Worm (Caenorhabditis elegans): ENCODE data around the gene fzr-1.

fzr-1 gene

ce11 chrII:9646928-9647838 is 2.9 kb upstream of the fzr-1 start, which contains the start of gene sqv-8:
Gene sqv-8 (plus strand): TSS chrII:9646978.
- TF ChIP-seq lsy-2 (tag; optimal IDR thresholded peaks at IDR 0.05) (no peak), tbx-8 (GFP tag; optimal IDR thresholded peaks at IDR 0.05) (no peak), nhr-2 (tag; optimal IDR thresholded peaks at IDR 0.05) (peak; percentile 66), mls-2 (tag; optimal IDR thresholded peaks at IDR 0.05) (no peak)

- no peak for TF ChIP-seq M03D4.4 (tag; optimal IDR thresholded peaks at IDR 0.05)
- no peak for TF ChIP-seq mab-5 (tag; optimal IDR thresholded peaks at IDR 0.05)
- TF ChIP-seq pha-4 (tag; optimal IDR thresholded peaks at IDR 0.05), result peak; percentile 41
- TF ChIP-seq tbx-8 (GFP tag; optimal IDR thresholded peaks at IDR 0.05), result peak; percentile 2
- TF ChIP-seq blmp-1 (tag; optimal IDR thresholded peaks at IDR 0.05), result peak; percentile 68
- TF ChIP-seq drap-1 (GFP tag; optimal IDR thresholded peaks at IDR 0.05), result peak; percentile 47
- peak; percentile 14 for TF ChIP-seq nhr-237 (tag; optimal IDR thresholded peaks at IDR 0.05)
- TF ChIP-seq unc-120 (tag; optimal IDR thresholded peaks at IDR 0.05; ENCODE audit: poor library complexity, severe bottlenecking), result peak; percentile 22
- TF ChIP-seq unc-62 (GFP tag; optimal IDR thresholded peaks at IDR 0.05), result peak; percentile 76
- peak; percentile 68 for TF ChIP-seq sptf-1 (tag; optimal IDR thresholded peaks at IDR 0.05)
- TF ChIP-seq ztf-11 (tag; optimal IDR thresholded peaks at IDR 0.05), result no peak
- TF ChIP-seq ham-2 (GFP tag; optimal IDR thresholded peaks at IDR 0.05), result peak; percentile 90
- peak; percentile 94 for TF ChIP-seq hlh-1 (tag; optimal IDR thresholded peaks at IDR 0.05)
- peak; percentile 91 for TF ChIP-seq mep-1 (tag; optimal IDR thresholded peaks at IDR 0.05)
- TF ChIP-seq nhr-28 (tag; optimal IDR thresholded peaks at IDR 0.05), result no peak
- TF ChIP-seq cnd-1 (tag; optimal IDR thresholded peaks at IDR 0.05), result peak; percentile 40
- peak; percentile 70 for TF ChIP-seq ces-1 (GFP tag; optimal IDR thresholded peaks at IDR 0.05)
- peak; percentile 61 for TF ChIP-seq lin-13 (tag; optimal IDR thresholded peaks at IDR 0.05)
- TF ChIP-seq mls-2 (tag; optimal IDR thresholded peaks at IDR 0.05), result peak; percentile 76
- TF ChIP-seq ceh-39 (tag; optimal IDR thresholded peaks at IDR 0.05), result peak; percentile 75
- TF ChIP-seq nhr-2 (tag; optimal IDR thresholded peaks at IDR 0.05), result peak; percentile 87
- no peak for TF ChIP-seq ceh-43 (GFP tag; optimal IDR thresholded peaks at IDR 0.05)
- TF ChIP-seq sem-2 (GFP tag; optimal IDR thresholded peaks at IDR 0.05), result no peak
- TF ChIP-seq lin-32 (GFP tag; optimal IDR thresholded peaks at IDR 0.05), result peak; percentile 46
These were observed 1.9 kb upstream of the fzr-1 start for ce11 chrII:9646122-9646555.

DNA sequence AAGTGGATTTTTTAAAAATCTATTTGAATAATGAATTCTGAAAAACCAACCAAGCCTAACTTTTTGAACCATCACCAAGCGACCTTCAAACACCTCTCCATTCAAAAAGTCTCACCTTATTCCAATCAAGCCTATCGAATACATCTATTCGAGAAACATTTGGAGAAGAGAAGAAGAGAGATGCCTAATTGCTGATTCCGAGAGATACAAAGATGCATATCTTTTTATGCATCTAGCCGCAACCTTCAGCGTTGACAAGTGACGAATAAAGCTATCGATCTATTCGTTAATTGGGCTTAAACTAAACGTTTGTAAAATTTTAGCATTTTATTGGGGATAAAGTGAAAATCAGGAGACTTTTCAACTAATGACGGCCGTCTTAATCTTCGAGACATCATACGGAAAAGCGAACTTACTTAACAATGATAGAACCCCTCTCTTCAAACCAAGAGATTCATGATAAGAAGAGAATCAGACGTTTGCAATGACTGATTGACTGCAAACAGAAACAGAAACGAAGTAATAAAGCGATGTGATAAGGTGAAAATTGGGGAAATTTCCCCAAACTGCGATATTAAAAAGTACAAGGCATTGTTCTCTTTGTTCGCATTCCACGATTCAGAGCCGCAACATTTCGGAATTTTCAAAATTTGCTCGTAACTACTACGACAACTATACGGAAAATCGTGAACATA is 821 bp upstream of the fzr-1 start:
- TF ChIP-seq ceh-83 (GFP tag; optimal IDR thresholded peaks at IDR 0.05), result no peak
- peak; percentile 95 for TF ChIP-seq elt-1 (tag; optimal IDR thresholded peaks at IDR 0.05; ENCODE audit: borderline replicate concordance, insufficient read depth)
- TF ChIP-seq mls-2 (tag; optimal IDR thresholded peaks at IDR 0.05), result no peak
- TF ChIP-seq drap-1 (GFP tag; optimal IDR thresholded peaks at IDR 0.05), result no peak
- TF ChIP-seq hlh-1 (tag; optimal IDR thresholded peaks at IDR 0.05), result no peak
- peak; percentile 87 for TF ChIP-seq unc-62 (GFP tag; optimal IDR thresholded peaks at IDR 0.05)
- no peak for TF ChIP-seq unc-39 (tag; optimal IDR thresholded peaks at IDR 0.05)
- peak; percentile 87 for TF ChIP-seq ham-2 (GFP tag; optimal IDR thresholded peaks at IDR 0.05)
- TF ChIP-seq M03D4.4 (tag; optimal IDR thresholded peaks at IDR 0.05), result no peak

DNA sequence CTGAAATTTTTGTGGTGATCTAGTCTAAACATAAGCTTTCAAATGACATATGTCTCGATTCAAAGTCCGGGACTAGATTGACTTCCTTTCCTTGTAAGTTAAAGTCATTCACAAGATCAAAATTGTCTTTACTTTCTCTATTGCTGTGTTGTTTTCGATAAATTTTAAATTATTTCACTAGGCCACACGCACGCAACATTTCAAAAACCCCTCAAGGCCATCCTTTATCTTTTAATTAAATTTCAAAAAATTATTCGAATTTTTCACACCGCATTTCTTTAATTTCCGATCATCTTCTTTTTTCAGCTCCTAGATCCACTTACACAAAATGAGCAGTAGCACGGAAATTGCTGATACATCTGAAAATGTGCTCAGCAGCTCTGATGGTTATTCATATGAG is 8.0 kb downstream of the fzr-1 start, which contains the start of gene ZK1307.7:
ZK1307.7 (plus strand) TSS at position 301 of the 400 bp plus-strand sequence.
- TF ChIP-seq mab-5 (tag; optimal IDR thresholded peaks at IDR 0.05) (no peak), mep-1 (tag; optimal IDR thresholded peaks at IDR 0.05) (no peak), mls-2 (tag; optimal IDR thresholded peaks at IDR 0.05) (no peak), ham-2 (GFP tag; optimal IDR thresholded peaks at IDR 0.05) (no peak), lin-13 (tag; optimal IDR thresholded peaks at IDR 0.05) (no peak), tbx-8 (GFP tag; optimal IDR thresholded peaks at IDR 0.05) (no peak), ceh-39 (tag; optimal IDR thresholded peaks at IDR 0.05) (no peak), cnd-1 (tag; optimal IDR thresholded peaks at IDR 0.05) (no peak), bed-3 (GFP tag; optimal IDR thresholded peaks at IDR 0.05) (no peak), ceh-43 (GFP tag; optimal IDR thresholded peaks at IDR 0.05) (no peak)

Measured in whole organism, mixed stage, embryonic.